Fruit fly (Drosophila melanogaster): ENCODE data around the gene Dyro.

Gene Dyro

dm6 chr3L:11256147-11256971, 39.4 kb downstream of the Dyro start (continued):
- TF ChIP-seq Trl (optimal IDR thresholded peaks at IDR 0.05) (no peak), Trl (GFP tag; optimal IDR thresholded peaks at IDR 0.05) (no peak), CG16779 (GFP tag; IDR thresholded peaks at IDR 0.05) (peak; percentile 78), CG9437 (GFP tag; optimal IDR thresholded peaks at IDR 0.05) (peak; percentile 78), Hr51 (GFP tag; optimal IDR thresholded peaks at IDR 0.05) (peak in 1 of 2 experiments; percentile 84), CG12071 (GFP tag; optimal IDR thresholded peaks at IDR 0.05) (peak; percentile 33), Taf1 (GFP tag; IDR thresholded peaks at IDR 0.05) (peak; percentile 63; the same call in 1 of the 2 replicates), CG10959 (GFP tag; IDR thresholded peaks at IDR 0.05) (peak; percentile 52), amos (GFP tag; IDR thresholded peaks at IDR 0.05; ENCODE audit: partially characterized antibody) (peak; percentile 72; the same call in 1 of the 2 replicates), maf-S (GFP tag; optimal IDR thresholded peaks at IDR 0.05) (no peak), dimm (GFP tag; IDR thresholded peaks at IDR 0.05) (no peak), CG34422 (GFP tag; IDR thresholded peaks at IDR 0.05) (peak; percentile 81), CG18262 (tag; optimal IDR thresholded peaks at IDR 0.05) (peak; percentile 94), CG32767 (GFP tag; IDR thresholded peaks at IDR 0.05) (peak; percentile 51; the same call in 1 of the 2 replicates), CG1647 (GFP tag; optimal IDR thresholded peaks at IDR 0.05) (peak; percentile 39), Fer3 (tag; optimal IDR thresholded peaks at IDR 0.05) (peak; percentile 54), CG31365 (tag; optimal IDR thresholded peaks at IDR 0.05) (no peak), zfh2 (GFP tag; optimal IDR thresholded peaks at IDR 0.05) (peak; percentile 6), CG10979 (tag; optimal IDR thresholded peaks at IDR 0.05) (peak; percentile 91), CG9817 (tag; optimal IDR thresholded peaks at IDR 0.05) (peak; percentile 30), Dfd (GFP tag; optimal IDR thresholded peaks at IDR 0.05) (no peak), sr (GFP tag; IDR thresholded peaks at IDR 0.05) (peak; percentile 67; the same call in 1 of the 3 replicates), Bgb (GFP tag; IDR thresholded peaks at IDR 0.05; ENCODE audit: partially characterized antibody) (peak; percentile 71), HLH54F (GFP tag; optimal IDR thresholded peaks at IDR 0.05) (no peak), knrl (GFP tag; IDR thresholded peaks at IDR 0.05; ENCODE audit: partially characterized antibody) (peak; percentile 62; the same call in 1 of the 3 replicates), jigr1 (GFP tag; IDR thresholded peaks at IDR 0.05) (no peak), pho (GFP tag; optimal IDR thresholded peaks at IDR 0.05) (no peak), CG43689 (GFP tag; IDR thresholded peaks at IDR 0.05) (no peak; the same call in 1 of the 2 replicates), fd3F (GFP tag; optimal IDR thresholded peaks at IDR 0.05) (peak; percentile 38), vfl (GFP tag; optimal IDR thresholded peaks at IDR 0.05) (peak; percentile 5), esg (GFP tag; conservative IDR thresholded peaks at IDR 0.05) (0 out of 2 replicates have a peak, but pooled peaks have one; percentile 40), Gsc (GFP tag; IDR thresholded peaks at IDR 0.05) (no peak), CG9932 (GFP tag; IDR thresholded peaks at IDR 0.05) (peak; percentile 79), Asciz (GFP tag; optimal IDR thresholded peaks at IDR 0.05) (peak; percentile 84), Ptx1 (GFP tag; IDR thresholded peaks at IDR 0.05) (peak; percentile 64), zen (tag; optimal IDR thresholded peaks at IDR 0.05) (peak; percentile 74), CG10267 (tag; optimal IDR thresholded peaks at IDR 0.05) (peak; percentile 81), Fer1 (GFP tag; optimal IDR thresholded peaks at IDR 0.05) (peak; percentile 78), CG11398 (GFP tag; optimal IDR thresholded peaks at IDR 0.05) (no peak), CG13894 (tag; optimal IDR thresholded peaks at IDR 0.05) (no peak), CG12942 (GFP tag; optimal IDR thresholded peaks at IDR 0.05) (peak; percentile 64), sisA (GFP tag; IDR thresholded peaks at IDR 0.05) (peak; percentile 77), Bteb2 (GFP tag; optimal IDR thresholded peaks at IDR 0.05) (peak; percentile 1), CG17912 (GFP tag; optimal IDR thresholded peaks at IDR 0.05) (peak; percentile 4), CG4360 (GFP tag; IDR thresholded peaks at IDR 0.05) (peak; percentile 44; the same call in 1 of the 2 replicates), corto (GFP tag; optimal IDR thresholded peaks at IDR 0.05) (no peak), CG15269 (tag; optimal IDR thresholded peaks at IDR 0.05) (peak; percentile 79), Scr (GFP tag; IDR thresholded peaks at IDR 0.05; ENCODE audit: partially characterized antibody) (no peak), crc (GFP tag; optimal IDR thresholded peaks at IDR 0.05) (no peak)

Data from whole organism, embryonic.